Fruit fly (Drosophila melanogaster): Measurements from ENCODE around the gene CG5199.

Gene CG5199

DNA sequence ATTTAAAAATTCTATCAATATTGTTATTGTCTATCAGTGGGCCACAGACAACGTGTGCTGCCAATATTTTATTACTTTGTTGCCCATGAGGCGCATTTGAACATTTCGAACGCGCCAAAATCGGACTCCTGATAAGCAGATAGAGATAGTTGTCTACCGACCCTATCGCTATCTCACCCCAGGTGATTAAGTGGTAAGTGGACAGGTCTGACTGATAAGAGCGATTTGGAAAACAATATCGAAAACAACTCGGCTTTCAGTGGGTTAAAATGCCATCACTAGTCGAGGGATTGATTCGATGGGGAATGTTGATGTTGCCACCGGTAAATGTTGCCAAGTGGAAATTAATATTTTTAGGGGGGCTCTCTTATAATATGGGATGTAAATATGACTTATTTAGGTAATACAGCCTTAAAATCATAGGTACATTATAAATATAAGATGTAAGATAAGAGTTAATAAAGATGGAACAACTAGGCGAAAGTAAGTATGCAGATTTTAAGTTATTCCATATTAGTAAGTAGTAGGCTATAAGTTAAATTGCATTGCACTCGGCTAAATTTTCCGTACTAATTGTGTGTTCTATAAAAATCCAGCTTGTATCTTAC is 39.0 kb upstream of the CG5199 start, which contains the start of gene ND-39 (continued):
- TF ChIP-seq CG11504 (tag; optimal IDR thresholded peaks at IDR 0.05) (peak; percentile 100), hth (optimal IDR thresholded peaks at IDR 0.05) (no peak), slbo (GFP tag; IDR thresholded peaks at IDR 0.05) (no peak), CG2116 (GFP tag; optimal IDR thresholded peaks at IDR 0.05) (peak; percentile 93), CG15514 (GFP tag; optimal IDR thresholded peaks at IDR 0.05) (peak; percentile 16), GATAe (GFP tag; conservative IDR thresholded peaks at IDR 0.05) (peak; percentile 98), CG10147 (GFP tag; optimal IDR thresholded peaks at IDR 0.05) (no peak), CG18599 (GFP tag; optimal IDR thresholded peaks at IDR 0.05) (no peak), Dref (GFP tag; IDR thresholded peaks at IDR 0.05) (peak; percentile 54), vvl (GFP tag; IDR thresholded peaks at IDR 0.05) (no peak), Atf6 (GFP tag; IDR thresholded peaks at IDR 0.05) (no peak; the same call in 1 of the 2 replicates), en (GFP tag; optimal IDR thresholded peaks at IDR 0.05) (no peak), CG12942 (GFP tag; optimal IDR thresholded peaks at IDR 0.05) (no peak), MESR4 (GFP tag; optimal IDR thresholded peaks at IDR 0.05) (no peak), Scr (GFP tag; IDR thresholded peaks at IDR 0.05; ENCODE audit: partially characterized antibody) (0 out of 2 replicates have a peak, but pooled peaks have one; percentile 14), p53 (GFP tag; optimal IDR thresholded peaks at IDR 0.05) (no peak), Aef1 (GFP tag; IDR thresholded peaks at IDR 0.05) (no peak), Atf-2 (GFP tag; optimal IDR thresholded peaks at IDR 0.05) (no peak), CG12219 (GFP tag; optimal IDR thresholded peaks at IDR 0.05) (no peak), CG7786 (GFP tag; optimal IDR thresholded peaks at IDR 0.05) (no peak), hkb (optimal IDR thresholded peaks at IDR 0.05) (no peak), hkb (GFP tag; IDR thresholded peaks at IDR 0.05) (no peak), BEAF-32 (GFP tag; optimal IDR thresholded peaks at IDR 0.05) (peak; percentile 47), CG34422 (GFP tag; IDR thresholded peaks at IDR 0.05) (no peak), knrl (GFP tag; IDR thresholded peaks at IDR 0.05; ENCODE audit: partially characterized antibody) (peak; percentile 10; the same call in 1 of the 3 replicates), gsb-n (tag; optimal IDR thresholded peaks at IDR 0.05) (no peak), Mad (GFP tag; optimal IDR thresholded peaks at IDR 0.05) (no peak), CG6175 (GFP tag; IDR thresholded peaks at IDR 0.05) (no peak), CG18764 (GFP tag; optimal IDR thresholded peaks at IDR 0.05) (no peak), Doc3 (GFP tag; IDR thresholded peaks at IDR 0.05; ENCODE audit: partially characterized antibody) (0 out of 3 replicates have a peak, but pooled peaks have one; percentile 22), CG16815 (GFP tag; optimal IDR thresholded peaks at IDR 0.05) (no peak), Gug (GFP tag; IDR thresholded peaks at IDR 0.05) (no peak), lab (GFP tag; optimal IDR thresholded peaks at IDR 0.05) (peak; percentile 55), hbn (GFP tag; IDR thresholded peaks at IDR 0.05; ENCODE audit: partially characterized antibody) (no peak), CG42726 (GFP tag; IDR thresholded peaks at IDR 0.05; ENCODE audit: partially characterized antibody) (no peak), stwl (tag; optimal IDR thresholded peaks at IDR 0.05) (peak; percentile 49), CG12104 (GFP tag; optimal IDR thresholded peaks at IDR 0.05) (no peak), Ptx1 (GFP tag; IDR thresholded peaks at IDR 0.05) (no peak), exex (tag; optimal IDR thresholded peaks at IDR 0.05) (peak; percentile 89), abd-A (tag; optimal IDR thresholded peaks at IDR 0.05) (no peak), CG1024 (GFP tag; IDR thresholded peaks at IDR 0.05) (no peak), CG30020 (tag; optimal IDR thresholded peaks at IDR 0.05) (no peak), Abd-B (GFP tag; optimal IDR thresholded peaks at IDR 0.05) (no peak), nmo (GFP tag; optimal IDR thresholded peaks at IDR 0.05) (no peak), maf-S (GFP tag; optimal IDR thresholded peaks at IDR 0.05) (no peak), Dp (GFP tag; optimal IDR thresholded peaks at IDR 0.05) (peak; percentile 65), CG8290 (GFP tag; optimal IDR thresholded peaks at IDR 0.05) (no peak), CG8290 (tag; optimal IDR thresholded peaks at IDR 0.05) (peak in 1 of 2 experiments; percentile 29), salm (tag; optimal IDR thresholded peaks at IDR 0.05) (no peak), MTF-1 (GFP tag; optimal IDR thresholded peaks at IDR 0.05; ENCODE audit: borderline replicate concordance) (no peak)
